Fruit fly (Drosophila melanogaster) whole organism, embryonic: ENCODE results near the gene CG46460.

Source experiments
- CG11456 ChIP-seq: fragments of 200-800 bp; sonication (Bioruptor generic); IDR thresholded peaks from 3 replicates; pipeline ENCODE4 v1.3.6; 2022; ENCODE audit warnings: missing biosample characterization, missing genetic modification characterization
- CG12104 ChIP-seq: fragments of 200-800 bp; sonication (Bioruptor generic); optimal IDR thresholded peaks from 3 replicates; lab custom pipeline; 2016; ENCODE audit warnings: missing biosample characterization, missing genetic modification characterization
- CG14441 ChIP-seq: fragments of 200-800 bp; sonication (Bioruptor generic); IDR thresholded peaks from 2 replicates; pipeline ENCODE4 v1.3.6; 2022; ENCODE audit warnings: missing biosample characterization, missing genetic modification characterization
- CG15479 ChIP-seq: fragments of 200-800 bp; sonication (Bioruptor generic); optimal IDR thresholded peaks from 3 replicates; lab custom pipeline; 2019; ENCODE audit warnings: missing biosample characterization, mild to moderate bottlenecking, missing genetic modification characterization, moderate library complexity
- CG15601 ChIP-seq: fragments of 200-800 bp; sonication (Bioruptor generic); optimal IDR thresholded peaks from 3 replicates; lab custom pipeline; 2019; ENCODE audit warnings: missing biosample characterization, mild to moderate bottlenecking, missing genetic modification characterization, moderate library complexity
- CG1603 ChIP-seq: fragments of 200-800 bp; sonication (Bioruptor generic); optimal IDR thresholded peaks from 2 replicates; lab custom pipeline; 2019; ENCODE audit warnings: missing biosample characterization, mild to moderate bottlenecking, missing genetic modification characterization, moderate library complexity
- CG1647 ChIP-seq: fragments of 200-800 bp; sonication (Bioruptor generic); optimal IDR thresholded peaks from 3 replicates; lab custom pipeline; 2016; ENCODE audit warnings: missing biosample characterization, missing genetic modification characterization
- CG16813 ChIP-seq: fragments of 200-800 bp; sonication (Bioruptor generic); IDR thresholded peaks from 3 replicates; pipeline ENCODE4 v1.3.6; 2022; ENCODE audit warnings: missing biosample characterization, missing genetic modification characterization; ENCODE audit not compliant: partially characterized antibody
- CG17912 ChIP-seq: fragments of 200-800 bp; sonication (Bioruptor generic); optimal IDR thresholded peaks from 2 replicates; lab custom pipeline; 2018; ENCODE audit warnings: missing biosample characterization, mild to moderate bottlenecking, missing genetic modification characterization
- CG32532 ChIP-seq: fragments of 200-800 bp; sonication (Bioruptor generic); IDR thresholded peaks from 2 replicates; pipeline ENCODE4 v1.3.6; 2022; ENCODE audit warnings: missing biosample characterization, missing genetic modification characterization
- CG34376 ChIP-seq: fragments of 200-800 bp; sonication (Bioruptor generic); optimal IDR thresholded peaks from 2 replicates; lab custom pipeline; 2018; ENCODE audit warnings: missing biosample characterization, mild to moderate bottlenecking, missing genetic modification characterization
- CG3726 ChIP-seq: fragments of 200-800 bp; sonication (Bioruptor generic); IDR thresholded peaks from 3 replicates; pipeline ENCODE4, ENCODE4 v1.3.6; 2022; ENCODE audit warnings: missing biosample characterization, missing genetic modification characterization
- CG3995 ChIP-seq: fragments of 200-800 bp; sonication (Bioruptor generic); optimal IDR thresholded peaks from 3 replicates; lab custom pipeline; 2016; ENCODE audit warnings: missing biosample characterization, missing genetic modification characterization
- CG4404 ChIP-seq: fragments of 200-800 bp; sonication (Bioruptor generic); IDR thresholded peaks from 2 replicates; pipeline ENCODE4 v1.3.6; 2022; ENCODE audit warnings: missing biosample characterization, missing genetic modification characterization
- CG4707 ChIP-seq: fragments of 200-800 bp; sonication (Bioruptor generic); optimal IDR thresholded peaks from 2 replicates; lab custom pipeline; 2018; ENCODE audit warnings: missing biosample characterization, mild to moderate bottlenecking, missing genetic modification characterization, moderate library complexity
- CG6683 ChIP-seq: fragments of 200-800 bp; sonication (Bioruptor generic); optimal IDR thresholded peaks from 2 replicates; lab custom pipeline; 2017; ENCODE audit warnings: missing biosample characterization, mild to moderate bottlenecking, missing genetic modification characterization, missing genetic modification reagents
- CG7839 ChIP-seq: fragments of 200-800 bp; sonication (Bioruptor generic); optimal IDR thresholded peaks from 3 replicates; lab custom pipeline; 2018; ENCODE audit warnings: missing biosample characterization, mild to moderate bottlenecking, missing genetic modification characterization, moderate library complexity
- CG7928 ChIP-seq: fragments of 200-800 bp; sonication (Bioruptor generic); optimal IDR thresholded peaks from 2 replicates; lab custom pipeline; 2017; ENCODE audit warnings: missing biosample characterization, mild to moderate bottlenecking, missing genetic modification characterization
- CG8089 ChIP-seq: fragments of 200-800 bp; sonication (Bioruptor generic); optimal IDR thresholded peaks from 3 replicates; lab custom pipeline; 2016; ENCODE audit warnings: missing biosample characterization, missing genetic modification characterization
- CG8290 ChIP-seq, 3 experiments: fragments of 200-800 bp; sonication (Bioruptor generic); optimal IDR thresholded peaks; 2 replicates each; lab custom pipeline; 2016 to 2019; ENCODE audit warnings: missing biosample characterization in 3 of 3, missing genetic modification characterization in 3 of 3, mild to moderate bottlenecking in 2 of 3, moderate library complexity in 1 of 3
- CG8388 ChIP-seq: fragments of 200-800 bp; sonication (Bioruptor generic); optimal IDR thresholded peaks from 2 replicates; lab custom pipeline; 2019; ENCODE audit warnings: missing biosample characterization, mild to moderate bottlenecking, missing genetic modification characterization, moderate library complexity
- CG8765 ChIP-seq: fragments of 200-800 bp; sonication (Bioruptor generic); IDR thresholded peaks from 2 replicates; pipeline ENCODE4 v1.3.6; 2022; ENCODE audit warnings: missing biosample characterization, missing genetic modification characterization
- Dll ChIP-seq: fragments of 200-800 bp; sonication (Bioruptor generic); IDR thresholded peaks from 4 replicates; pipeline ENCODE4 v1.3.6; 2022; ENCODE audit warnings: missing biosample characterization, missing genetic modification characterization; ENCODE audit not compliant: partially characterized antibody
- ERR ChIP-seq: fragments of 200-800 bp; sonication (Bioruptor generic); optimal IDR thresholded peaks from 2 replicates; lab custom pipeline; 2016; ENCODE audit warnings: missing biosample characterization, missing genetic modification characterization
- Eip74EF ChIP-seq, 2 experiments: fragments of 200-800 bp in 1 of 2; fragments of >200 bp in 1 of 2; sonication (Bioruptor generic) in 1 of 2; optimal IDR thresholded peaks; 2 replicates each; lab custom pipeline; 2017 to 2019; ENCODE audit warnings: missing biosample characterization in 2 of 2, missing genetic modification characterization in 2 of 2, mild to moderate bottlenecking in 1 of 2, moderate library complexity in 1 of 2
- Hr51 ChIP-seq, 2 experiments: fragments of 200-800 bp; sonication (Bioruptor generic); optimal IDR thresholded peaks; 2 replicates in 1 of 2; 3 replicates in 1 of 2; lab custom pipeline; 2016 to 2018; ENCODE audit warnings: missing biosample characterization in 2 of 2, missing genetic modification characterization in 2 of 2, mild to moderate bottlenecking in 1 of 2, moderate library complexity in 1 of 2
- Nf-YB ChIP-seq: fragments of 200-800 bp; sonication (Bioruptor generic); optimal IDR thresholded peaks from 3 replicates; lab custom pipeline; 2019; ENCODE audit warnings: missing biosample characterization, mild to moderate bottlenecking, missing genetic modification characterization, moderate library complexity
- ac ChIP-seq: fragments of 200-800 bp; sonication (Bioruptor generic); optimal IDR thresholded peaks from 3 replicates; lab custom pipeline; 2017; ENCODE audit warnings: missing biosample characterization, mild to moderate bottlenecking, missing genetic modification characterization
- cg ChIP-seq: fragments of 200-800 bp; sonication (Bioruptor generic); optimal IDR thresholded peaks from 3 replicates; lab custom pipeline; 2019; ENCODE audit warnings: missing biosample characterization, mild to moderate bottlenecking, missing genetic modification characterization, moderate library complexity
- ci ChIP-seq: fragments of 200-800 bp; sonication (Bioruptor generic); IDR thresholded peaks from 3 replicates; pipeline ENCODE4 v1.3.6; 2022; ENCODE audit warnings: missing biosample characterization, missing genetic modification characterization
- da ChIP-seq: fragments of 200-800 bp; sonication (Bioruptor generic); optimal IDR thresholded peaks from 2 replicates; lab custom pipeline; 2016; ENCODE audit warnings: missing biosample characterization, missing genetic modification characterization
- disco-r ChIP-seq: fragments of 200-800 bp; sonication (Bioruptor generic); optimal IDR thresholded peaks from 2 replicates; lab custom pipeline; 2016; ENCODE audit warnings: missing biosample characterization, missing genetic modification characterization
- ftz-f1 ChIP-seq: fragments of 200-800 bp; sonication (Bioruptor generic); optimal IDR thresholded peaks from 2 replicates; lab custom pipeline; 2016; ENCODE audit warnings: missing biosample characterization, missing genetic modification characterization
- hb ChIP-seq: fragments of 200-800 bp; sonication (Bioruptor generic); IDR thresholded peaks from 3 replicates; pipeline ENCODE4 v1.3.6; 2022; ENCODE audit warnings: missing biosample characterization, missing genetic modification characterization; ENCODE audit not compliant: partially characterized antibody
- inv ChIP-seq: fragments of 200-800 bp; sonication (Bioruptor generic); IDR thresholded peaks from 2 replicates; pipeline ENCODE4 v1.3.6; 2022; ENCODE audit warnings: missing biosample characterization, missing genetic modification characterization; ENCODE audit not compliant: partially characterized antibody
- jing ChIP-seq: fragments of 200-800 bp; sonication (Bioruptor generic); optimal IDR thresholded peaks from 2 replicates; lab custom pipeline; 2018; ENCODE audit warnings: missing biosample characterization, mild to moderate bottlenecking, missing genetic modification characterization
- ken ChIP-seq: fragments of 200-800 bp; sonication (Bioruptor generic); IDR thresholded peaks from 3 replicates; pipeline ENCODE4 v1.3.6; 2022; ENCODE audit warnings: missing biosample characterization, missing genetic modification characterization
- lola ChIP-seq, 3 experiments: fragments of >200 bp in 2 of 3; fragments of 200-800 bp in 1 of 3; sonication (Bioruptor generic) in 1 of 3; optimal IDR thresholded peaks; 2 replicates each; lab custom pipeline; 2017 to 2019; ENCODE audit warnings: missing biosample characterization in 3 of 3, missing genetic modification characterization in 3 of 3, mild to moderate bottlenecking in 1 of 3, moderate library complexity in 1 of 3
- nmo ChIP-seq: fragments of 200-800 bp; sonication (Bioruptor generic); optimal IDR thresholded peaks from 2 replicates; lab custom pipeline; 2018; ENCODE audit warnings: missing biosample characterization, mild to moderate bottlenecking, missing genetic modification characterization, moderate library complexity
- org-1 ChIP-seq: fragments of 200-800 bp; sonication (Bioruptor generic); optimal IDR thresholded peaks from 2 replicates; lab custom pipeline; 2017; ENCODE audit warnings: missing biosample characterization, missing genetic modification characterization
- pb ChIP-seq: fragments of 200-800 bp; sonication (Bioruptor generic); optimal IDR thresholded peaks from 3 replicates; lab custom pipeline; 2016; ENCODE audit warnings: missing biosample characterization, missing genetic modification characterization
- pfk ChIP-seq: fragments of 200-800 bp; sonication (Bioruptor generic); optimal IDR thresholded peaks from 2 replicates; lab custom pipeline; 2018; ENCODE audit warnings: missing biosample characterization, mild to moderate bottlenecking, missing genetic modification characterization, moderate library complexity
- pita ChIP-seq: fragments of 200-800 bp; sonication (Bioruptor generic); optimal IDR thresholded peaks from 2 replicates; lab custom pipeline; 2017; ENCODE audit warnings: missing biosample characterization, mild to moderate bottlenecking, missing genetic modification characterization
- pzg ChIP-seq: fragments of 200-800 bp; sonication (Bioruptor generic); optimal IDR thresholded peaks from 3 replicates; lab custom pipeline; 2018; ENCODE audit warnings: missing biosample characterization, mild to moderate bottlenecking, missing genetic modification characterization, moderate library complexity
- scrt ChIP-seq: fragments of 200-800 bp; sonication (Bioruptor generic); optimal IDR thresholded peaks from 2 replicates; lab custom pipeline; 2018; ENCODE audit warnings: missing biosample characterization, mild to moderate bottlenecking, missing genetic modification characterization, moderate library complexity
- sens ChIP-seq: fragments of 200-800 bp; sonication (Bioruptor generic); peaks from one replicate; lab custom pipeline; 2016; ENCODE audit warnings: missing biosample characterization, missing genetic modification characterization
- slbo ChIP-seq: fragments of 200-800 bp; sonication (Bioruptor generic); IDR thresholded peaks from 2 replicates; pipeline ENCODE4 v1.3.6; 2022; ENCODE audit warnings: missing biosample characterization, missing genetic modification characterization
- tll ChIP-seq, 2 experiments: fragments of 200-800 bp in 1 of 2; fragments of >200 bp in 1 of 2; sonication (Bioruptor generic) in 1 of 2; optimal IDR thresholded peaks; 2 replicates each; lab custom pipeline; 2017 to 2019; ENCODE audit warnings: missing biosample characterization in 2 of 2, missing genetic modification characterization in 2 of 2, mild to moderate bottlenecking in 1 of 2, moderate library complexity in 1 of 2
- zf30C ChIP-seq: fragments of 200-800 bp; sonication (Bioruptor generic); optimal IDR thresholded peaks from 3 replicates; lab custom pipeline; 2018; ENCODE audit warnings: missing biosample characterization, mild to moderate bottlenecking, missing genetic modification characterization

Gene CG46460

DNA sequence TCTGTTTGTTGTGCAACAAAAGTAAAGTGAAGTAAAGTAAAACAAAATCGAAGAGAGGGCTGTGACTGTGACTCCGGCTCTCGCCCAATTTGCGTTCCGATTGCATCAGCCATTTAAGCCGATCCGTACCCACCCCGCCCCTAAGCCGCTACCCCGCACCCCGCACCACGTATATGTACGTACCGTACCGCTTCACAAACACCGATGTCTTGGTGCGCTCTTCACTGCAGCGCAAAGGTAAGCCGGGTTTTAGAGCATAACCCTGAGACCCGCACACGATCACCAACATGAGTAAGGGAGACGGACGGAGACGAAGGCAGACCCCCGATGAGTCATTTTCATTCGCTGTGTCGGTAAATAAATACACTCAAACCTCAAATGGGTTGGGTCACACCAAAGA lies 5.1 kb upstream of the CG46460 start (continued):
- TF ChIP-seq CG15479, result peak; percentile 64
- TF ChIP-seq CG4707 (GFP tag; lab: Kevin White, UChicago), result no peak
- TF ChIP-seq CG12104 (GFP tag; lab: Kevin White, UChicago), result no peak
- TF ChIP-seq CG8089 (GFP tag; lab: Kevin White, UChicago), result no peak
- TF ChIP-seq da (GFP tag; lab: Kevin White, UChicago), result no peak
- TF ChIP-seq tll (GFP tag; optimal IDR thresholded peaks at IDR 0.05; lab: Kevin White, UChicago), result peak in 1 of 2 experiments; percentile 88
- no peak for TF ChIP-seq inv (GFP tag; lab: Robert Waterston, UW)
- TF ChIP-seq CG1647, result no peak
- no peak for TF ChIP-seq ken
- no peak for TF ChIP-seq CG7839 (tag; lab: Kevin White, UChicago)
- TF ChIP-seq CG15601 (tag; lab: Kevin White, UChicago), result no peak
- peak; percentile 39 for TF ChIP-seq zf30C
- no peak for TF ChIP-seq pfk (GFP tag; lab: Kevin White, UChicago)
- no peak for TF ChIP-seq ac (GFP tag; lab: Kevin White, UChicago)
- TF ChIP-seq pzg (GFP tag; lab: Kevin White, UChicago), result no peak
- TF ChIP-seq ERR (GFP tag; lab: Kevin White, UChicago), result no peak
- no peak for TF ChIP-seq CG16813 (GFP tag; lab: Robert Waterston, UW)
- no peak for TF ChIP-seq CG3726 (GFP tag; lab: Robert Waterston, UW)
- no peak for TF ChIP-seq org-1 (GFP tag; lab: Kevin White, UChicago)
- TF ChIP-seq Nf-YB (GFP tag; lab: Kevin White, UChicago), result peak; percentile 62
- TF ChIP-seq scrt, result no peak
- TF ChIP-seq CG7928 (GFP tag; lab: Kevin White, UChicago), result no peak
- TF ChIP-seq Eip74EF (GFP tag; optimal IDR thresholded peaks at IDR 0.05; lab: Kevin White, UChicago), result no peak
- TF ChIP-seq pita (GFP tag; lab: Kevin White, UChicago), result no peak

DNA sequence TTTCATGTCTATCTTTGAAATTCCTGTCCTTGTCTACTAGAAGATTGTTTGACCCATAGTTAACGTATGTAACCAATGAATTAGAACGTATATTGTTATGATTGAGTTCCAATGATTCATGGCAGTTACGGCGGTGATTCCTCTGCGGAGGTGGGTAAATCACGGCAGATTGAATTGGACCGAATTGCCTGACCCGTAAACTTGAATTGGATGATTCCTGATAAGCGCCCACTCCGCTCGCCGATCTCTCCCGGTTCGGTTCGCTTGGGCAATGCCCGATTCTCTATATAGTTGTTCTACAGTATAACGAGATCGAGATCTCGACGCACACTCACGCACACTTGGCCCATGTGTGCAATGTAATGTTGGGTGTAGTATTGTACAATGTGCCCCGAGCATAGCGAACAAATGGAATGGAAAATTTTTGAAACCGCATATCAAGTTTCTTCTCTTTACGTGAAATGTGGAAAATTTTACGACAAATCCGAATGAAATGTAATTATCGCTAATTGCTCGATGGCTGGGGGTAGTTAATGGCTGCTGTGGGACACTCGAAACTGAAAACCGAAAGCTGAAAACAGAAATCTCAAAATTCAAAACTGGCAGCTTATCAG lies 4.4 kb upstream of the CG46460 start:
- no peak for TF ChIP-seq CG6683
- TF ChIP-seq Dll (GFP tag; lab: Robert Waterston, UW), result no peak
- 0 out of 3 replicates have a peak, but pooled peaks have one; percentile 21 for TF ChIP-seq ci (GFP tag; lab: Robert Waterston, UW)
- TF ChIP-seq disco-r (GFP tag; lab: Kevin White, UChicago), result no peak
- peak; percentile 36 for TF ChIP-seq cg (GFP tag; lab: Kevin White, UChicago)
- TF ChIP-seq CG17912 (GFP tag; lab: Kevin White, UChicago), result no peak
- TF ChIP-seq CG34376 (GFP tag; lab: Kevin White, UChicago), result peak; percentile 86
- TF ChIP-seq CG4404 (GFP tag; lab: Robert Waterston, UW), result no peak
- no peak for TF ChIP-seq CG8765 (GFP tag; lab: Robert Waterston, UW)
- TF ChIP-seq slbo, result no peak
- TF ChIP-seq nmo (GFP tag; lab: Kevin White, UChicago), result no peak
- no peak for TF ChIP-seq Hr51 (GFP tag; optimal IDR thresholded peaks at IDR 0.05; lab: Kevin White, UChicago)
- no peak for TF ChIP-seq jing
- no peak for TF ChIP-seq ftz-f1 (GFP tag; lab: Kevin White, UChicago)
- peak; percentile 17 for TF ChIP-seq sens (GFP tag; lab: Kevin White, UChicago)
- no peak for TF ChIP-seq pb
- TF ChIP-seq CG1603, result no peak
- no peak for TF ChIP-seq CG8388 (GFP tag; lab: Kevin White, UChicago)
- no peak for TF ChIP-seq CG8290 (GFP tag; optimal IDR thresholded peaks at IDR 0.05; lab: Kevin White, UChicago)
- no peak for TF ChIP-seq CG8290 (tag; optimal IDR thresholded peaks at IDR 0.05; lab: Kevin White, UChicago)
- no peak for TF ChIP-seq hb (GFP tag; lab: Robert Waterston, UW)
- TF ChIP-seq CG14441, result 0 out of 2 replicates have a peak, but pooled peaks have one; percentile 5
- no peak for TF ChIP-seq CG32532
- TF ChIP-seq CG3995 (GFP tag; lab: Kevin White, UChicago), result no peak
- no peak for TF ChIP-seq lola (GFP tag; optimal IDR thresholded peaks at IDR 0.05; lab: Kevin White, UChicago)
- TF ChIP-seq CG11456 (GFP tag; lab: Robert Waterston, UW), result no peak
